Fruit fly (Drosophila melanogaster): ENCODE results near the gene ppk31.

ppk31 gene

dm6 chr3R:27131408-27131807, 31.5 kb upstream of the ppk31 start (continued):
- no peak for TF ChIP-seq CG5245 (GFP tag; optimal IDR thresholded peaks at IDR 0.05)
- peak; percentile 56 for TF ChIP-seq CG15011 (GFP tag; optimal IDR thresholded peaks at IDR 0.05)
- TF ChIP-seq CG15479 (GFP tag; optimal IDR thresholded peaks at IDR 0.05): no peak
- peak; percentile 39 for TF ChIP-seq CG7786 (GFP tag; optimal IDR thresholded peaks at IDR 0.05)
- TF ChIP-seq CG3838 (GFP tag; optimal IDR thresholded peaks at IDR 0.05): no peak
- no peak for TF ChIP-seq zen (tag; optimal IDR thresholded peaks at IDR 0.05)
- TF ChIP-seq CG14050 (GFP tag; IDR thresholded peaks at IDR 0.05): no peak
- TF ChIP-seq stwl (tag; optimal IDR thresholded peaks at IDR 0.05): no peak
- no peak for TF ChIP-seq fru (optimal IDR thresholded peaks at IDR 0.05)
- no peak for TF ChIP-seq inv (GFP tag; IDR thresholded peaks at IDR 0.05; ENCODE audit: partially characterized antibody)
- TF ChIP-seq CG17612 (GFP tag; IDR thresholded peaks at IDR 0.05): no peak
- 0 out of 4 replicates have a peak, but pooled peaks have one; percentile 35 for TF ChIP-seq chinmo (GFP tag; IDR thresholded peaks at IDR 0.05; ENCODE audit: partially characterized antibody)
- TF ChIP-seq CG6813 (GFP tag; optimal IDR thresholded peaks at IDR 0.05): peak; percentile 68
- TF ChIP-seq fd96Cb (tag; optimal IDR thresholded peaks at IDR 0.05): no peak
- TF ChIP-seq org-1 (GFP tag; optimal IDR thresholded peaks at IDR 0.05): peak; percentile 60
- no peak for TF ChIP-seq gsb (GFP tag; IDR thresholded peaks at IDR 0.05)
- TF ChIP-seq CG31365 (tag; optimal IDR thresholded peaks at IDR 0.05): peak; percentile 19
- TF ChIP-seq Chrac-16 (GFP tag; optimal IDR thresholded peaks at IDR 0.05): no peak
- no peak for TF ChIP-seq sr (GFP tag; IDR thresholded peaks at IDR 0.05)
- peak; percentile 61; the same call in 1 of the 3 replicates for TF ChIP-seq so (GFP tag; IDR thresholded peaks at IDR 0.05)
- TF ChIP-seq CG17829 (tag; optimal IDR thresholded peaks at IDR 0.05): no peak
- no peak for TF ChIP-seq ac (GFP tag; optimal IDR thresholded peaks at IDR 0.05)
- peak; percentile 70 for TF ChIP-seq luna (GFP tag; optimal IDR thresholded peaks at IDR 0.05)
- TF ChIP-seq Dek (tag; optimal IDR thresholded peaks at IDR 0.05): peak; percentile 12
- TF ChIP-seq CG6791 (GFP tag; IDR thresholded peaks at IDR 0.05; ENCODE audit: partially characterized antibody): no peak
- TF ChIP-seq CG9215 (GFP tag; IDR thresholded peaks at IDR 0.05): no peak
- no peak for TF ChIP-seq Usf (GFP tag; optimal IDR thresholded peaks at IDR 0.05)
- peak; percentile 31; the same call in 1 of the 2 replicates for TF ChIP-seq HLH3B (GFP tag; IDR thresholded peaks at IDR 0.05)
- TF ChIP-seq CG3995 (GFP tag; optimal IDR thresholded peaks at IDR 0.05): no peak
- TF ChIP-seq CG7745 (tag; optimal IDR thresholded peaks at IDR 0.05): no peak
- TF ChIP-seq CG1792 (GFP tag; optimal IDR thresholded peaks at IDR 0.05): peak; percentile 15
- no peak for TF ChIP-seq CG31388 (GFP tag; optimal IDR thresholded peaks at IDR 0.05)
- TF ChIP-seq Nf-YC (tag; optimal IDR thresholded peaks at IDR 0.05): no peak
- TF ChIP-seq CG9817 (tag; optimal IDR thresholded peaks at IDR 0.05): peak; percentile 41
- no peak for TF ChIP-seq Hr39 (optimal IDR thresholded peaks at IDR 0.05)
- peak; percentile 11 for TF ChIP-seq CG9876 (GFP tag; optimal IDR thresholded peaks at IDR 0.05)
- peak; percentile 17 for TF ChIP-seq CG1647 (GFP tag; optimal IDR thresholded peaks at IDR 0.05)
- no peak for TF ChIP-seq hth (optimal IDR thresholded peaks at IDR 0.05)
- peak; percentile 63 for TF ChIP-seq ATbp (GFP tag; optimal IDR thresholded peaks at IDR 0.05)
- no peak for TF ChIP-seq CG2199 (GFP tag; IDR thresholded peaks at IDR 0.05)
- TF ChIP-seq Med (GFP tag): peak; percentile 95
- TF ChIP-seq sim (GFP tag; IDR thresholded peaks at IDR 0.05): no peak
- TF ChIP-seq CG34224 (GFP tag; IDR thresholded peaks at IDR 0.05; ENCODE audit: partially characterized antibody): no peak
- TF ChIP-seq slou (GFP tag; optimal IDR thresholded peaks at IDR 0.05): no peak
- peak; percentile 27 for TF ChIP-seq CG6854 (GFP tag; optimal IDR thresholded peaks at IDR 0.05)
- no peak for TF ChIP-seq ftz-f1 (GFP tag; optimal IDR thresholded peaks at IDR 0.05)
- no peak; the same call in 2 of the 3 replicates for TF ChIP-seq CG11560 (tag; IDR thresholded peaks at IDR 0.05)
- no peak for TF ChIP-seq dati (GFP tag; IDR thresholded peaks at IDR 0.05)
- TF ChIP-seq Elba2 (GFP tag; optimal IDR thresholded peaks at IDR 0.05): no peak
- TF ChIP-seq CG8478 (optimal IDR thresholded peaks at IDR 0.05): no peak
- no peak for TF ChIP-seq repo (GFP tag; optimal IDR thresholded peaks at IDR 0.05)
- TF ChIP-seq HLH54F (GFP tag; optimal IDR thresholded peaks at IDR 0.05): no peak
- TF ChIP-seq Fer1 (GFP tag; optimal IDR thresholded peaks at IDR 0.05): peak; percentile 78
